Fruit fly (Drosophila melanogaster) whole organism, wandering third instar larva: ENCODE results near the gene scpr-C.

ENCODE experiments used
- Abd-B ChIP-seq: fragments of >200 bp; optimal IDR thresholded peaks from 2 replicates; lab custom pipeline; 2017; ENCODE audit warnings: missing biosample characterization, missing genetic modification characterization
- CG32264 ChIP-seq: fragments of 200-800 bp; sonication (Bioruptor generic); optimal IDR thresholded peaks from 2 replicates; lab custom pipeline; 2016; ENCODE audit warnings: missing biosample characterization, missing genetic modification characterization
- CG9705 ChIP-seq: fragments of 200-800 bp; sonication (Bioruptor generic); optimal IDR thresholded peaks from 2 replicates; lab custom pipeline; 2018; ENCODE audit warnings: missing biosample characterization, mild to moderate bottlenecking, missing genetic modification characterization
- CrebA ChIP-seq: fragments of 200-800 bp; sonication (Bioruptor generic); optimal IDR thresholded peaks from 2 replicates; lab custom pipeline; 2016; ENCODE audit warnings: missing biosample characterization, mild to moderate bottlenecking, missing genetic modification characterization, borderline replicate concordance
- Dfd ChIP-seq: fragments of >200 bp; optimal IDR thresholded peaks from 2 replicates; lab custom pipeline; 2017; ENCODE audit warnings: missing biosample characterization, missing genetic modification characterization
- Dif ChIP-seq: fragments of 200-275, 200-300 bp; sonication (Bioruptor generic); optimal IDR thresholded peaks from 2 replicates; lab custom pipeline; 2018; ENCODE audit warnings: missing biosample characterization, missing genetic modification characterization; ENCODE audit not compliant: partially characterized antibody
- GATAd ChIP-seq: sonication (Bioruptor generic); optimal IDR thresholded peaks from 2 replicates; lab custom pipeline; 2016; ENCODE audit warnings: missing biosample characterization, missing genetic modification characterization
- HLH106 ChIP-seq: fragments of 200-800 bp; optimal IDR thresholded peaks from 3 replicates; lab custom pipeline; 2019; ENCODE audit warnings: missing biosample characterization, mild to moderate bottlenecking, missing genetic modification characterization, moderate library complexity
- Hnf4 ChIP-seq: fragments of 200-800 bp; sonication (Bioruptor generic); optimal IDR thresholded peaks from 2 replicates; lab custom pipeline; 2016; ENCODE audit warnings: missing biosample characterization, mild to moderate bottlenecking, missing genetic modification characterization
- Hr78 ChIP-seq: fragments of >200 bp; optimal IDR thresholded peaks from 2 replicates; lab custom pipeline; 2017; ENCODE audit warnings: missing biosample characterization, missing genetic modification characterization
- Hr83 ChIP-seq: fragments of 200-300 bp; sonication (Bioruptor generic); optimal IDR thresholded peaks from 2 replicates; lab custom pipeline; 2016; ENCODE audit warnings: missing biosample characterization, mild to moderate bottlenecking, missing genetic modification characterization, moderate library complexity; ENCODE audit not compliant: poor library complexity, severe bottlenecking
- Jra ChIP-seq: sonication (Bioruptor generic); optimal IDR thresholded peaks from 2 replicates; lab custom pipeline; 2016; ENCODE audit warnings: missing biosample characterization, missing genetic modification characterization
- Mio ChIP-seq: sonication (Bioruptor generic); optimal IDR thresholded peaks from 2 replicates; lab custom pipeline; 2016; ENCODE audit warnings: missing biosample characterization, missing genetic modification characterization
- Myc ChIP-seq: fragments of >200 bp; optimal IDR thresholded peaks from 2 replicates; lab custom pipeline; 2017
- N ChIP-seq: fragments of >200 bp; optimal IDR thresholded peaks from 2 replicates; lab custom pipeline; 2018; ENCODE audit warnings: missing biosample characterization, missing external identifiers, missing genetic modification characterization
- OdsH ChIP-seq: fragments of 200-800 bp; sonication (Bioruptor generic); optimal IDR thresholded peaks from 2 replicates; lab custom pipeline; 2016; ENCODE audit warnings: missing biosample characterization, mild to moderate bottlenecking, missing genetic modification characterization
- Rel ChIP-seq, 2 experiments: fragments of 200-800 bp; sonication (Bioruptor generic) in 1 of 2; optimal IDR thresholded peaks; 2 replicates in 1 of 2; 3 replicates in 1 of 2; lab custom pipeline; 2016 to 2019; ENCODE audit warnings: mild to moderate bottlenecking in 2 of 2, missing biosample characterization in 2 of 2, missing genetic modification characterization in 2 of 2, moderate library complexity in 1 of 2
- Sp1 ChIP-seq: fragments of 200-800 bp; sonication (Bioruptor generic); optimal IDR thresholded peaks from 3 replicates; lab custom pipeline; 2019; ENCODE audit warnings: missing biosample characterization, mild to moderate bottlenecking, missing genetic modification characterization, moderate library complexity
- Vsx2 ChIP-seq: fragments of 200-300, 225-300 bp; sonication (Bioruptor generic); optimal IDR thresholded peaks from 2 replicates; lab custom pipeline; 2018; ENCODE audit warnings: missing biosample characterization, missing genetic modification characterization; ENCODE audit not compliant: partially characterized antibody
- br ChIP-seq: fragments of 200-800 bp; sonication (Bioruptor generic); optimal IDR thresholded peaks from 2 replicates; lab custom pipeline; 2016; ENCODE audit warnings: missing biosample characterization, missing genetic modification characterization
- brk ChIP-seq: fragments of 200-800 bp; sonication (Bioruptor generic); optimal IDR thresholded peaks from 2 replicates; lab custom pipeline; 2016; ENCODE audit warnings: missing biosample characterization, mild to moderate bottlenecking, missing genetic modification characterization
- dl ChIP-seq, 2 experiments: fragments of 175-275, 200-275 bp in 1 of 2; fragments of 200-275 bp in 1 of 2; sonication (Bioruptor generic); optimal IDR thresholded peaks; lab custom pipeline; 2018; ENCODE audit warnings: mild to moderate bottlenecking in 2 of 2, missing biosample characterization in 2 of 2, missing genetic modification characterization in 2 of 2, moderate library complexity in 2 of 2; ENCODE audit not compliant: partially characterized antibody in 2 of 2, insufficient read depth in 1 of 2
- dmrt93B ChIP-seq: fragments of 200-800 bp; sonication (Bioruptor generic); optimal IDR thresholded peaks from 2 replicates; lab custom pipeline; 2018; ENCODE audit warnings: missing biosample characterization, mild to moderate bottlenecking, missing genetic modification characterization
- dsf ChIP-seq: sonication (Bioruptor generic); optimal IDR thresholded peaks from 2 replicates; lab custom pipeline; 2016; ENCODE audit warnings: missing biosample characterization, missing genetic modification characterization, borderline replicate concordance
- ey ChIP-seq: fragments of 200-800 bp; sonication (Bioruptor generic); optimal IDR thresholded peaks from 2 replicates; lab custom pipeline; 2016; ENCODE audit warnings: missing biosample characterization, missing genetic modification characterization
- foxo ChIP-seq, 2 experiments: fragments of 200-800 bp; sonication (Bioruptor generic); optimal IDR thresholded peaks; 2 replicates in 1 of 2; 3 replicates in 1 of 2; lab custom pipeline; 2016 to 2017; ENCODE audit warnings: missing biosample characterization in 2 of 2, missing genetic modification characterization in 2 of 2
- fru ChIP-seq: fragments of 200-800 bp; sonication (Bioruptor generic); optimal IDR thresholded peaks from 3 replicates; lab custom pipeline; 2016; ENCODE audit warnings: missing biosample characterization, mild to moderate bottlenecking, missing genetic modification characterization
- h ChIP-seq: fragments of 200-800 bp; sonication (Bioruptor generic); optimal IDR thresholded peaks from 3 replicates; lab custom pipeline; 2016; ENCODE audit warnings: missing biosample characterization, mild to moderate bottlenecking, missing genetic modification characterization
- jim ChIP-seq: fragments of 175-275, 200-325 bp; sonication (Bioruptor generic); optimal IDR thresholded peaks from 2 replicates; lab custom pipeline; 2016; ENCODE audit warnings: missing biosample characterization, mild to moderate bottlenecking, missing genetic modification characterization
- lola ChIP-seq: fragments of >200 bp; optimal IDR thresholded peaks from 2 replicates; lab custom pipeline; 2017; ENCODE audit warnings: missing biosample characterization, missing genetic modification characterization
- pan ChIP-seq: fragments of >200 bp; optimal IDR thresholded peaks from 2 replicates; lab custom pipeline; 2017
- psq ChIP-seq: fragments of 200-800 bp; sonication (Bioruptor generic); optimal IDR thresholded peaks from 3 replicates; lab custom pipeline; 2017; ENCODE audit warnings: missing biosample characterization, mild to moderate bottlenecking, missing genetic modification characterization, moderate library complexity
- rgr ChIP-seq: fragments of 200-800 bp; sonication (Bioruptor generic); optimal IDR thresholded peaks from 3 replicates; lab custom pipeline; 2016; ENCODE audit warnings: missing biosample characterization, mild to moderate bottlenecking, missing genetic modification characterization
- sage ChIP-seq: fragments of 200-800 bp; sonication (Bioruptor generic); optimal IDR thresholded peaks from 2 replicates; lab custom pipeline; 2016; ENCODE audit warnings: missing biosample characterization, mild to moderate bottlenecking, missing genetic modification characterization
- sv ChIP-seq: fragments of 200-800 bp; sonication (Bioruptor generic); optimal IDR thresholded peaks from 3 replicates; lab custom pipeline; 2016; ENCODE audit warnings: missing biosample characterization, missing genetic modification characterization
- tai ChIP-seq: sonication (Bioruptor generic); optimal IDR thresholded peaks from 2 replicates; lab custom pipeline; 2016; ENCODE audit warnings: missing biosample characterization, missing genetic modification characterization
- usp ChIP-seq: fragments of >200 bp; optimal IDR thresholded peaks from 2 replicates; lab custom pipeline; 2017; ENCODE audit warnings: missing biosample characterization, missing genetic modification characterization
- woc ChIP-seq: sonication (Bioruptor generic); optimal IDR thresholded peaks from 2 replicates; lab custom pipeline; 2016; ENCODE audit warnings: missing biosample characterization, mild to moderate bottlenecking, missing genetic modification characterization

scpr-C gene

DNA sequence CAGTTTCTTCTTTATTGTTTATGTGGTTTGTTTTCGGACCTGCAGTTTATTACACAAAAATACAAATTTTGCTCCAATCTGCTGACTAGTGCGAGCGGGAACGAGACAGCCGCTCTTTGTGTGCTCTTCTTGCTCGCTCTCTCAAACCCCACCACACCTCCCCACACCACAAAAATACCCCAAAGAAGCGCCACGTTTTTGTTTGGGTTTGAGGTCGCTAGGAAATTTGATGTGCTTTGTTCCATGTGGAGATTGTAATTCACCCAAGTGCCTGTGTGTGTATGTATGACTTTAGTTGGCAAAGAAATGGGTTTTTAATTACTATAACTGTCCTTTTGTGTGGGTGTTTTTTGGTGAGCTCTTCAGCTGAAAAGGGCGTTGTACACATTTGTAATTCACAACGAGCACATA lies 27.3 kb upstream of the scpr-C start (continued):
- TF ChIP-seq HLH106 (tag; lab: Kevin White, UChicago) (peak; percentile 21), brk (no peak)

DNA sequence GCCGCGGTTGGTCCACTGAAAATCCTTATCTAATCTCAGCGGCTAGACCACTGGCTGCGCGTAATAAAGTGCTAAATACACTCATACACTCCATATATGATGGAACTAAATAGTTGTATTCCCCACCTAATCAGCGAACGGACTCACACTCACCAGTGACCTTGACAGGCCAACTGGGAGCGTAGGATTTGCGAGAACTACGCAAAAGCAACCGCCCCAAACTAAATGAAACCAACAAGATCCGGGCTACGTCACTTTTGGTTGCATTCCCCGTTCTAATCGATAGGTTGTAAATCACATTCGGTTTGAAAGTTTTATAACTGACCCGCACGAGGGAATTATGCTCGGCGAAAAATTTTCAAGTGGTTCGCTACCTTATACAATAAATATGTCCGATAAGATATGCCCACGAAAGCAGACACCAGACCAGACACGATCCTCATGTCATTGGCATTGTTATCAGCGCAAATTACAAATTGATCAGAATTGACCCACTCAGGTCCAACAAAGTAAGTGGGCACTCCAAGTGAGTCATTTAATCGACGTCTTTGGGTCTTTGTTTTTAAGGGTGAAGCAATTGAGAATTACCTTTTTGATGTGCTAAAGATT lies 26.0 kb upstream of the scpr-C start:
- no peak for TF ChIP-seq Dfd (GFP tag; lab: Kevin White, UChicago)
- TF ChIP-seq ey (GFP tag; lab: Kevin White, UChicago), result no peak
- no peak for TF ChIP-seq sv (GFP tag; lab: Kevin White, UChicago)
- no peak for TF ChIP-seq foxo (GFP tag; optimal IDR thresholded peaks at IDR 0.05; lab: Kevin White, UChicago)
- peak; percentile 36 for TF ChIP-seq h (GFP tag; lab: Kevin White, UChicago)
- TF ChIP-seq brk, result no peak
- no peak for TF ChIP-seq Rel (GFP tag; optimal IDR thresholded peaks at IDR 0.05; lab: Kevin White, UChicago)
- peak; percentile 47 for TF ChIP-seq Rel (tag; optimal IDR thresholded peaks at IDR 0.05; lab: Kevin White, UChicago)
- TF ChIP-seq N, result no peak
- TF ChIP-seq jim (GFP tag; lab: Kevin White, UChicago), result no peak
- TF ChIP-seq tai (GFP tag; lab: Kevin White, UChicago), result no peak
- no peak for TF ChIP-seq sage

DNA sequence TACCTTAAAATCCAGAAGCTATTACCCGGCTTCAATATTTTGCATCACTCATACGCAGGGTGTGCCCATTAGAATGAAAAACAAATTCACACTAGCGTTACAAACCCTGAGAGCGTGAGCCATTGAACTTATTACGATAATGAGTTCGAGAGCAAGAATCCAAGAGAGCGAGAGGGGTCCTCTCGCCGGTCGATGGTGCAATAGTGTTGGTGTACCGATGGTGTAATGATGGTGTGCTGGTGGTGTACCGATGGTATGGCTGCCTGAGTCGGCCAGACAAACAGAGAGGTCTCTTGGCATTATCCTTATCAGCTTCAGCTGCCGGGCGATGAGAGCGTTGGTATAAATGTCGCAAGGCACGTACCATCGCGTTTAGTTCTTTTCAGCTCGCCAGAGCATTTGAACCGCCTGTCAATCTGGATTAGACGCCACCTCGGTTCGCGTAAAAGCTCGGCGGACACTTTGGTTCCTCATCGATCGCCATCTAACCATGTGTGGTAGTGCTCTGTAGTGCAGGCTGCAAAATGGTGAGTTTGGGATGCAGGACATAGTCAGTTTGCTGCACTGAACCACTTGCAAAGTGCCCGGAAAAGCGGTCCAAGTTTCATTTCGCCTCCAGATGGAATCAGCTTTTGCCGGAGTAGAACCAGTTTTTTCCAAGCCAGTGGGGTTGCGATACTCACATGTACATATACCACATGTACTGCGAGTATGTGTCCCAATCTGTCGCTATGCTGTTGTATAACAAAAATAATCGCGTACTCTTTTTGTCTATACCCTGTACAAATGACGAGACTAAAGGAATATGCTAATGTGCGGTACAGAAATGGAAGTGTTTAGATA lies 25.1 kb upstream of the scpr-C start:
- TF ChIP-seq Dif (GFP tag; lab: Kevin White, UChicago) (peak; percentile 83), N (no peak), dl (GFP tag; optimal IDR thresholded peaks at IDR 0.05; lab: Kevin White, UChicago; ENCODE audit: insufficient read depth in 1 of 2, partially characterized antibody in 2 of 2) (peak; percentile 48 to 81), Hr83 (peak; percentile 21)

DNA sequence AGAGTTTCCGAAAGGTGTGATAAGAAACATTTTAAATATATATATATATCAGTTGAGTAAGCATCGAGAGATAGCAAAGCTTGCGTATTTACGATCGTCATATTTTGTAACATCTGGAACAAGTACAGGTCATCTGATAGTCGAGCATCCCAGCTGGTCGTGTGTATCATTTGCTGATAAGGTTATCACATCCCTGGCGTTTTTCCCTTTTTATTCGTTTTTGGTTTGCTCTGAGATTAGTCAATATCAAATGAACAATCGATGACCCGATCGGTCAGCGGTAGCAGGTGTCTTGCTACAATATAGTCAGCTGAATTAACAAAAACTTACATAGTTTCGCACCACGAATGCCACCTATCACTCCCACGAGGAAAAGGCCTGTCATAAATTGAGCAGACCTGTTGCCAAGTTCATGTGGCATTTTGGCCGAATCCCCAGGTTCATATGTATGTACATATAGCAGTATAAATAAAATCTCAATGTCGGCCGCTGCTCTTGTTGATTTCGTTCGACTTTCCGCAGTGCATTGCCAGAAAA lies 24.4 kb upstream of the scpr-C start:
- TF ChIP-seq CrebA (GFP tag; lab: Kevin White, UChicago) (no peak), ey (GFP tag; lab: Kevin White, UChicago) (peak; percentile 69), rgr (peak; percentile 86), sv (GFP tag; lab: Kevin White, UChicago) (peak; percentile 39), pan (lab: Kevin White, UChicago) (peak; percentile 61), dsf (GFP tag; lab: Kevin White, UChicago) (no peak), Hr83 (no peak), Rel (GFP tag; optimal IDR thresholded peaks at IDR 0.05; lab: Kevin White, UChicago) (peak; percentile 77), Rel (tag; optimal IDR thresholded peaks at IDR 0.05; lab: Kevin White, UChicago) (peak; percentile 42), Vsx2 (no peak), sage (peak; percentile 80), brk (peak; percentile 86), Dfd (GFP tag; lab: Kevin White, UChicago) (no peak), foxo (GFP tag; optimal IDR thresholded peaks at IDR 0.05; lab: Kevin White, UChicago) (peak; percentile 39 to 81), fru (GFP tag; lab: Kevin White, UChicago) (peak; percentile 76), Abd-B (GFP tag; lab: Kevin White, UChicago) (no peak), dl (GFP tag; optimal IDR thresholded peaks at IDR 0.05; lab: Kevin White, UChicago; ENCODE audit: insufficient read depth in 1 of 2, partially characterized antibody in 2 of 2) (no peak), CG9705 (GFP tag; lab: Kevin White, UChicago) (no peak), br (GFP tag; lab: Kevin White, UChicago) (peak; percentile 56), h (GFP tag; lab: Kevin White, UChicago) (peak; percentile 85), Mio (GFP tag; lab: Kevin White, UChicago) (no peak), CG32264 (peak; percentile 55), Hnf4 (GFP tag; lab: Kevin White, UChicago) (peak; percentile 50), Hr78 (no peak), dmrt93B (GFP tag; lab: Kevin White, UChicago) (peak; percentile 32), psq (GFP tag; lab: Kevin White, UChicago) (peak; percentile 74), Myc (lab: Kevin White, UChicago) (no peak), usp (GFP tag; lab: Kevin White, UChicago) (no peak), tai (GFP tag; lab: Kevin White, UChicago) (no peak), N (no peak), jim (GFP tag; lab: Kevin White, UChicago) (no peak), GATAd (GFP tag; lab: Kevin White, UChicago) (no peak), Jra (GFP tag; lab: Kevin White, UChicago) (no peak), lola (no peak), HLH106 (tag; lab: Kevin White, UChicago) (peak; percentile 65), OdsH (GFP tag; lab: Kevin White, UChicago) (peak; percentile 85), Sp1 (GFP tag; lab: Kevin White, UChicago) (peak; percentile 74), Dif (GFP tag; lab: Kevin White, UChicago) (no peak), woc (peak; percentile 53)
- TF ChIP-seq, all 38 proteins: peak for 19
